Worm (Caenorhabditis elegans) whole organism, early embryonic: ENCODE measurements around the gene rab-39.

Experiments used
- B0310.2 ChIP-seq: sonication (generic microtip); optimal IDR thresholded peaks from 2 replicates; lab custom pipeline; 2016; ENCODE audit warnings: mild to moderate bottlenecking, missing genetic modification characterization, missing compliant biosample characterization
- F13C5.2 ChIP-seq: sonication (generic microtip); optimal IDR thresholded peaks from 2 replicates; lab custom pipeline; 2017; ENCODE audit warnings: mild to moderate bottlenecking, missing genetic modification characterization, inconsistent platforms, missing compliant biosample characterization
- aly-1 ChIP-seq: sonication (generic microtip); optimal IDR thresholded peaks from 2 replicates; lab custom pipeline; 2016; ENCODE audit warnings: missing genetic modification characterization, missing compliant biosample characterization
- ama-1 ChIP-seq: fragments of 150-350 bp; optimal IDR thresholded peaks from 2 replicates; lab custom pipeline; 2014
- ceh-13 ChIP-seq: fragments of 200-800 bp; sonication (Bioruptor generic); optimal IDR thresholded peaks from 2 replicates; lab custom pipeline; 2018; ENCODE audit warnings: mild to moderate bottlenecking, missing genetic modification characterization, missing compliant biosample characterization
- ceh-36 ChIP-seq: sonication (generic microtip); optimal IDR thresholded peaks from 2 replicates; lab custom pipeline; 2016; ENCODE audit warnings: missing genetic modification characterization, inconsistent platforms, missing compliant biosample characterization
- ets-7 ChIP-seq: sonication (generic microtip); optimal IDR thresholded peaks from 2 replicates; lab custom pipeline; 2016; ENCODE audit warnings: missing genotype, missing genetic modification characterization, missing compliant biosample characterization
- flt-1 ChIP-seq: fragments of 200-800 bp; sonication (Bioruptor generic); IDR thresholded peaks from 2 replicates; pipeline ENCODE4 v1.3.6; 2022; ENCODE audit warnings: missing genetic modification characterization, missing compliant biosample characterization
- hmbx-1 ChIP-seq: sonication (generic microtip); optimal IDR thresholded peaks from 2 replicates; lab custom pipeline; 2016; ENCODE audit warnings: mild to moderate bottlenecking, missing genetic modification characterization, missing compliant biosample characterization
- hmg-4 ChIP-seq: fragments of 200-800 bp; sonication (Bioruptor generic); optimal IDR thresholded peaks from 2 replicates; lab custom pipeline; 2018; ENCODE audit warnings: mild to moderate bottlenecking, missing genetic modification characterization, missing compliant biosample characterization
- scrt-1 ChIP-seq: fragments of 200-800 bp; sonication (Bioruptor generic); IDR thresholded peaks from 2 replicates; pipeline ENCODE4 v1.3.6; 2022; ENCODE audit warnings: missing genetic modification characterization, missing compliant biosample characterization
- tbx-11 ChIP-seq: fragments of 200-800 bp; sonication (Bioruptor generic); IDR thresholded peaks from 2 replicates; pipeline ENCODE4 v1.3.6; 2022; ENCODE audit warnings: missing genetic modification characterization, missing compliant biosample characterization
- tbx-37 ChIP-seq: fragments of 200-800 bp; sonication (Bioruptor generic); conservative IDR thresholded peaks from 2 replicates; pipeline ENCODE4 v1.3.6; 2022; ENCODE audit warnings: missing genetic modification reagents, missing genetic modification characterization, missing compliant biosample characterization
- tra-4 ChIP-seq: sonication (generic microtip); optimal IDR thresholded peaks from 2 replicates; lab custom pipeline; 2017; ENCODE audit warnings: missing genetic modification characterization, missing compliant biosample characterization

- TF ChIP-seq hmg-4 (GFP tag; lab: Kevin White, UChicago) (no peak), ama-1 (lab: Kevin White, UChicago) (no peak), ets-7 (no peak), aly-1 (tag; lab: Kevin White, UChicago) (no peak), scrt-1 (no peak), B0310.2 (tag; lab: Kevin White, UChicago) (no peak), F13C5.2 (tag; lab: Kevin White, UChicago) (no peak), flt-1 (GFP tag; lab: Robert Waterston, UW) (no peak), ceh-36 (no peak), tbx-11 (GFP tag; lab: Robert Waterston, UW) (no peak), tra-4 (tag; lab: Kevin White, UChicago) (no peak), tbx-37 (no peak), ceh-13 (no peak), hmbx-1 (no peak)
These were observed 24.7 kb upstream of the rab-39 start for ce11 chrII:9347444-9347843.
